Fruit fly (Drosophila melanogaster): ENCODE measurements around the gene CG6959.

DNA sequence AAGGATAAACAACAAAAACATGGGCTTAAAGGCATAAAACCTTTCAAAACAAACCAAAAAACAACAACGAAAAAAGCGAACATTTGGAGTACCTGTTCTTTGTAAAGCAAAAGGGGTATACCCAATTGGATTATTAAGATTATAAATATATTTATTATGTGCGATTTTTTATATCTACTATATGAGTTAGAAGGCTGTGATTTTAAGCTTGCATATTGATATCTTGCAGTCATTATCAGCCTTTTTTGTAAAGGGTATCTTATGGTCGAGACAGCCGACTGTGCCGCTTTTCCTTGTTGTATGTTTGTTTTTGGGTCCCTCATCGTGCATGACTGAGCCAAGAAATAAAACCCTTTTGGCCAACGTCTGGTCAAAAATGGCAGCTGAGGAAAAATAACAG is 3.4 kb upstream of the CG6959 start:
- TF ChIP-seq ttk (optimal IDR thresholded peaks at IDR 0.05): no peak
- no peak for TF ChIP-seq insv (optimal IDR thresholded peaks at IDR 0.05)
- no peak for TF ChIP-seq h (optimal IDR thresholded peaks at IDR 0.05)
- no peak for TF ChIP-seq psq (optimal IDR thresholded peaks at IDR 0.05)
